Fruit fly (Drosophila melanogaster) Kc167 (cell line): Measurements from ENCODE around the gene RpL4.

Source experiments
- Myc ChIP-seq: fragments of >200 bp; optimal IDR thresholded peaks from 2 replicates; lab custom pipeline; 2017; ENCODE audit warnings: missing external identifiers
- Sin3A ChIP-seq: fragments of >200 bp; optimal IDR thresholded peaks from 2 replicates; lab custom pipeline; 2018; ENCODE audit warnings: missing external identifiers
- h ChIP-seq: fragments of >200 bp; optimal IDR thresholded peaks from 3 replicates; lab custom pipeline; 2018; ENCODE audit warnings: missing external identifiers
- insv ChIP-seq: fragments of >200 bp; optimal IDR thresholded peaks from 3 replicates; lab custom pipeline; 2018; ENCODE audit warnings: missing external identifiers
- psq ChIP-seq: fragments of >200 bp; optimal IDR thresholded peaks from 2 replicates; lab custom pipeline; 2017; ENCODE audit warnings: missing external identifiers
- ttk ChIP-seq: sonication (Bioruptor generic); optimal IDR thresholded peaks from 2 replicates; lab custom pipeline; 2017; ENCODE audit warnings: missing external identifiers

RpL4 gene

DNA sequence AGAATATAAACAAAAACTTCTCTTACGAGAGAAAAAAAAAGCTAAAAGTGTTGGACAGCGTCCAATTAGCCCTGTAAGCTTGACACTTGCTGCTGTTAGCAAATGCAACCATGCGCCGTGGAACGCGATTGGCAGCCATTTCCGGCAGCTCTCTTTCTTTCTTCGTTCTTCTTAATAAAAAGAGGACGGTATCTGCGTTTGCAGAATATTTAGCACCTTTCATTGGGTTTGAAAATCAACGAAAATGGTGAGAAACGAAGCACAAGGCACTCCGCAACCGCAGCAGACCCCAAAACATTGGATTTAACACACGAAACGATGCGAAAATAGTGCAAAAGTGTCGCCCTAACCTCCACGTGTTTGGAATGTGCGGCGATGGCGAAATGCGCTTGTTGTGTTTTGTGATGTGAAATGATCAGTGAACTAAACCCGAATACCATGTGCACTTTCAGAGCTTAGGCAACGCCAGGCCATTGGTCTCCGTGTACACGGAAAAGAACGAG, at the start of gene RpL4:
RpL4 (plus strand) TSS at position 149 of the 503 bp plus-strand sequence.
- no peak for TF ChIP-seq insv
- no peak for TF ChIP-seq Sin3A (lab: Kevin White, UChicago)

DNA sequence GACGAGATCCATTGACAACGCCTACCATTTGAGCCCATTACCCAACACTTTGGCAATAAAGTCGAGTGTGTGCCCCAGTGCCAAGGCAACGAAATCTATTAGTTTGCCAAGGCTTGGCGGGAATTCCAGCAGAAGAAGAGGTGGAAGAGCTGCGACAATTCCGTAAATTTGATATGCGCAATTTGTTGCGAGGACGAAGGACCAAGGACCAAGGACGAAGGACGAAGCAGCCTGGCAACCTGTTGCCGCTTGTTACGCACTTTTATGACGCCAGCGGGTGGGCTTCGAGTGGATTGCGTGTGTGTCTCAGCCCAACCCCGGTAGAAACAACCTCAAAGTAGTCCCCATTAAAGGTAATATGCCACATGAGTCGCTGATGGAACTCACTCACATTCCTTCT, 34.5 kb upstream of the RpL4 start:
- no peak for TF ChIP-seq Sin3A (lab: Kevin White, UChicago)

DNA sequence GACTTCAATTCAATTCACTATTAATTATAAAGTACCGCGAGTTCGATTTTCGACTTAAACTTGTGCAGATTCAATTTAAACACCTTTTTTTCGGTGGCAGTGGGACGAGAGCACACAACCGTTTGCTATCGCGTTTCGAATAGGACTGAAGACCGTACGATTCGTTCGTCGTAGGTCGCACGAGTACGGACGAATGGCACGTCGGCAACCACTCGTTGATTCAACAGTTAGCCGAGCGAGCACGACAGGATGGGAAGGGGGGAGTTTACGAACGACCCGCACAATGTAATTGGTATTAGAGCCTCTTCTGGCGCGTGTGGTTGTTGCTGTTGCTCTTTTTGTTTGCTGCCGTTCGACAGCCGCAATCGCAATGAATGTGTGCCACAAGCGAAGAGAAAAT, 16.9 kb upstream of the RpL4 start, which contains the start of gene CG34353:
CG34353 (minus strand) TSS at position 149 of the 400 bp plus-strand sequence.
- no peak for TF ChIP-seq ttk (lab: Kevin White, UChicago)
- TF ChIP-seq Sin3A (lab: Kevin White, UChicago) = no peak
- TF ChIP-seq insv = no peak
- TF ChIP-seq h = no peak
- TF ChIP-seq Myc = no peak
- no peak for TF ChIP-seq psq

DNA sequence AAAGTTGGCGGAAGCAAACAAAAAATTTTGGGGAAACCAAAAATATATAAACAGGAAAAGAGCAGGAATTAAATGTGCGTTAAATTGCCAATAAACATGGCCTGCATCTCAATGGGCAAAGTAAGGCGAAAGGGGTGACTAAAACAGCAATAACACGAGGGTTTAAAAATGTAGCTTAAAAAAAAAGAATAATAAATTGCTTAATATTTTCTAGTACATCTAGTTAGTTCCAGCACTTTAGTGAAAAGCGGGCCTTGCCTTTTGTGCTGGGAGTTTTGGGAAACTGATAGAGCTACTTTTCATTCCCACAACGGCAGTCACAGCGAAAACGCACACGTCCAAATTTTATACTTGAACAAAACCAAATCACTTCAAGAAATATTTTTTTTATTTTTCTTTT, 10.5 kb upstream of the RpL4 start, which contains the start of gene mil:
mil (plus strand) TSS at position 301 of the 400 bp plus-strand sequence.
- TF ChIP-seq psq = no peak
- no peak for TF ChIP-seq h
- no peak for TF ChIP-seq Myc
- no peak for TF ChIP-seq Sin3A (lab: Kevin White, UChicago)
- no peak for TF ChIP-seq ttk (lab: Kevin White, UChicago)

DNA sequence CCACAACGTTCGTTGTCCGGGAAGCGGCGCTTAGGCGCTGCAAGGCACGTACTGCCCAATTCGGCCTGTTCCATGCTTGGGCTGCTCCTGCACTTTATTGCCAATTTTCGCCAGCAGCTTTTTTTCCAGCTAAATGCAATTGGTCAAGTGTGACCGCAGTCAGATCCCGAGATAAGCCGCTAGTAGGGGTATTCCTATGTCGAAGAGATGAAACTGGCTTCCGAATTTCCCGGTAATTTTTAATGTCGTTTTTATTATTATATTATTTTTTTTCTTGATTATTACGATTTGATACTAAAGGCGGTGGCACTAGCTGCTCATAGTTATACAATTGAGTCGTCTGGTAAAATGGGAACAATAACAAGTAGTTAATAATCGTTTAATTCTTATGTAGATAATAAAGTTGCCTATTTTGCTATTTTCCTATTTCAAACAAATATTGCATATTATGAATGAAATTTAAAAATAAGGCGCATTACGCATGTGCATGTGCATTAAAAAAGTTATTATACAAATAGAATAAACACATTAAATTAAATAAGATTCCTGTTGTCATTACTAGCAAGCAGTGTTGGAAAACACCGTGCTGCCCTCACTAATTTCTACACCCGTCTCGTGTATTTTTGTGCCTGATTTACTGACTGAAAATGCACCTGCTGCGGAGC, 6.1 kb upstream of the RpL4 start, which contains the start of the genes CG5003 and mRpS22:
CG5003 (minus strand) TSS at position 162 of the 665 bp plus-strand sequence.
mRpS22 (plus strand) TSS at position 554 of the 665 bp plus-strand sequence.
- TF ChIP-seq psq (no peak), Sin3A (lab: Kevin White, UChicago) (no peak), h (no peak), ttk (lab: Kevin White, UChicago) (no peak), Myc (no peak), insv (no peak)

DNA sequence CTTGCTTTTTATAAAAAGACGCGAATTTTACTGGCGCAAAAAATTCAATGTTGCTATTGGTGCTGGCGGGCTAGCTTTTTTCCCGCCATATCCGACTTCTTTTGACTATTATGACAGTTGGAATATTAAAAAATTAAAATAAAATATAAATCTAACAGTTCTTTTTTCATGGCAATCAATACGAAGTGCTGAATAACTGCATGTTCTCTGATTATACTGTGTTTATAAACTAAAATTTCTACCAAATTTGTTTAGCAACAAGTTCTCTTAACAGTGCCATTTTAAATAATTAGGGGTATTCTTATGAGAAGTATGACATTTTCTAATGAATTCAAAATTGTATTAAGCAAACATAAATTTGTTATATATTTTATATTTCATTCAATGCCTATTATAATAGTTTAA, 3.2 kb upstream of the RpL4 start, which contains the start of gene Boh1:
Boh1 (minus strand) TSS at position 76 of the 405 bp plus-strand sequence.
- no peak for TF ChIP-seq h
- TF ChIP-seq ttk (lab: Kevin White, UChicago) = no peak
- no peak for TF ChIP-seq psq
- TF ChIP-seq insv = no peak
- no peak for TF ChIP-seq Sin3A (lab: Kevin White, UChicago)
- no peak for TF ChIP-seq Myc

DNA sequence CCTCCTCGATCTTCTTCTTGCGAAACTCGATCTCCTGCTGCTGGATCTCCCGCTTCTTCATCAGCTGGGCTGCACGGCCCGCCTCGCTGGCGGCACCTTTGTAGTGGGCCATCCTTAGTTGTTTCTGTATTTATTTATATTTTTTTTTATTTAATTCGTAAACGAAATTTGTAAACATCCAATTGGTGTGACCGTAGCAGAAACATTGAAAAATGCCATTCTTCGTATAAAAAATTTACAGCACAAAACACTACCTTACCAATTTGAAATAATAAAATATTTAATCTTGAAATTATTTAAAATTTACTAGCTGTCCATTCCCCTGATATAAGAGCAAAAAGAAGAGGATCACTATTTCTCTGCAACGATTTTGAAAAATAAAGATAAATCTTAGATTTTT, 1.7 kb upstream of the RpL4 start, which contains the start of gene CG12259:
CG12259 (minus strand) TSS at position 207 of the 400 bp plus-strand sequence.
- TF ChIP-seq ttk (lab: Kevin White, UChicago) = no peak
- TF ChIP-seq h = no peak
- TF ChIP-seq Myc = no peak
- TF ChIP-seq insv = no peak
- no peak for TF ChIP-seq Sin3A (lab: Kevin White, UChicago)

DNA sequence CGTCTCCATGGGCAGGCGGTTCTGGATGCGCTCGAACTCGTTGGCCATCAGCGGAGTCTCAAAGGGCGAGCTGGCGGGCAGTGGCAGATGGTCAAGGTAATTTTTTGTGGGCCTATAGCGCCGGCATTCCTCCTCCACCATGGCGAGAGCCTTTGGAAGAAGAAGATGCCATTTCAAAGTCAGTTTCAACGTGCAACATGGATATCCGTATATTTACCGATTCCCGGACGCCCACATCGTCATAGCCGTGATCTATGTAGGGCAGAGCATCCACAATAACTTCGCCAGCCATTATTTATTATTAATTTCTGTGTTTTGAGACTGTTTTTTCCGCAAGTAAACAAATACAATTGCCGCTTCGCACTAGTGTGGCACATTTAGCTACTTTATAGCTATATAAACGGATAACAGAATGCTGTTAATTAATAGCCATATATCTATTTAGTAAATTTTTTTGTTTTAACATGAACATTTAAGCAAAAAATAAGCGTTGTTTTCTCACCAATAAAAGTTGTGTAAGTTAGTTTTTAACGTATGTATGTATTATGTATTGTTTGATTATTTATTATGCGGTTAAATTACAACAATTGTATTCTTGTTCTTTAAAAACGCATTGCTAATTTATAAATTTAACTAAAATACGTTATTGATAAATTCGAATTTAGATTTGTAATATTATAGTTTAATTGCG, 494 bp upstream of the RpL4 start, which contains the start of gene BCAS2:
BCAS2 (minus strand) TSS at position 375 of the 691 bp plus-strand sequence.
- TF ChIP-seq psq = no peak
- TF ChIP-seq ttk (lab: Kevin White, UChicago) = no peak
- TF ChIP-seq h = no peak
- no peak for TF ChIP-seq Sin3A (lab: Kevin White, UChicago)
- TF ChIP-seq insv = no peak
- TF ChIP-seq Myc = no peak

DNA sequence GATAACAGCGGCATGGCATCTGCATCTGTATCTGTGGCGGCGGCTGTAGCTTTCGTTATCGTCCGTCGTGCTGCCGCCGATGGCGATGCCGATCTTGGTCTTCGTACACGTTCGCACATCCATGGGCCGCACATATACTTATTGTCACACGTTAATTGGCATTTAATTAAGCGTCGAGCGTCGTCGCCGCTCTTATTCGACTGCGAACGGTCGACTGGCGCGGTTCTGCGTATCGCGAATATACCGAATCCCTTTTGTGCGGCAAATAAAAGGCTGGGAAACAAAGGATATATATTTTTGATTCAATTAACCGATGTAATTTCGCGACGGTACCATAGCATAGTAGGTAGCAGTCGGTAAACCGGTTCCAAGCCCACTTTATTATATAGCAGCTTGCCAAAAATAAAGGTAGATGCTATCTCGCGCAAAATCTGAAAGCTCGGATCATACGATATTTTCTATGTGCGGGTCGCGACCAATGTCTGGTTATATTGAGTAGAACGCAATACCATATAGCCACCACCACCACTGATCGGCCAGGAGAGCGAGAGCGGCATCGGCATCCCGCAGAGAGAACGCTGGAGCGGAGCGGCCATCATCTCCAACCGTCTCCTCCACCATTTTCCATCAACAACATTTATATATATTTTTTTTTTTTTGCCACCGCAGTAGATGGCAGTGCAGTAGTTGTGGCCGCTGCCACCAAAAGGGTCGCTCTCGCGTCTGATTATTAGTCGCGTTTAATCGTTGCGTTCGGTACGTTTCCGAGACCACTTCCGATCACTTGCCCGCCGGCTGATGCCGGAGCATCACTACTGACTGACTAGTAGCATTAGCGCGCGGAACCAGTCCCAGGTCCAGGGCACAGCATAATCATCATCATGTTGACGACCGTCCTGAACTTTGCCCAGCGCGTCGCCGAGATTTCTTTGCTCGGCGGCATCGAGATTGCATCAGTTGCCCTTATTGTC, 2.7 kb downstream of the RpL4 start, which contains the start of gene mino:
mino (plus strand) TSS at position 192 of the 971 bp plus-strand sequence.
- no peak for TF ChIP-seq ttk (lab: Kevin White, UChicago)
- TF ChIP-seq Sin3A (lab: Kevin White, UChicago) = no peak
- TF ChIP-seq h = no peak
- TF ChIP-seq psq = no peak
- no peak for TF ChIP-seq Myc
- TF ChIP-seq insv = no peak

DNA sequence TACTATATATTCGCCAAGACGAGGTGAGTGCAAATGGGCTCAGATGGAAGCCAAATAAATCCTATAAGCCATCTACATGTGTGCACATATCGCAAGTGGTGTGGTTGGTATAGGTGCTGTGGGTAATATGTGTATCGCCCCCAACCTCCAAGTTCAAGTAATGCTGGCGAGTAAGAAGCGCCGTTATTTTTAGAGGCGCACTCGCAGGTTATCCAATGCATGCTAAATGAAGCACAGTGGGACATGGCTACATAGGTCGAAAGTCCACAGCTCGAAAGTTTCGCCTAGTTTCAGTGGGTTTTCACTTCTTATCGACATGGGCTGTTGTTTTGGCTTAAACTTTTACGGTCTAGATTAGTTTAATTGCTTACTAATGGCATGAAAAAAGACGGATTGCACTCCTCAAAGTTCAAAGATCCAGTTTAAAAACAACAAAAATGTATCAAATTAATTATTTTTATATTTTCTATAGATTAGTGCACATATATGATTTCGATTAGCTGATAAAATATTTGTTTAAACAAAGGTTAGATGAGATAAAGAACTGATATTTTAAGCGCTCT, 3.4 kb downstream of the RpL4 start:
- TF ChIP-seq psq (no peak), Sin3A (lab: Kevin White, UChicago) (no peak), Myc (no peak), ttk (lab: Kevin White, UChicago) (no peak), insv (no peak)

DNA sequence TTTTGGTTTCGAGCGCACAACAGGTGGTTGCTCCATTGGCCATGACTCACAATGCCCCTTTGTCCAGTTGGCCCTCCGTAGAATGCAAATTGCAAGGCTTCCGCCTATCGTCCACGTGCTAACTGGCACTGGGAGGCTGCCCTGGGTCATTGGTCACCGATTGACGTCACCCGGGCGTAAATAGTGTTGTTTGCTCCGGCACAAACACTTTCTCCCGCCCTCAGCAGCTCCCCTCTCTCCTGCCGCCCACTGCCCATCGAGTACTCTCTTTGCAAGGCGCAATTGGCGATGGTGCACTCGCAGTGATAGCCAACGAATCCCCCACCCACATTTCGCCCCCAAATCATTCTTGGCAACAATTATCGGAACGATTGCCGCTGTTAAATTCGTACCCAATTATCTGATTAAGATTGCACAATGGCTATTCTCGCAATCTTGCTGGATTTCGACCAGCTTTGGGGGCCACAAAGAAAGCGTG, 4.2 kb downstream of the RpL4 start:
- TF ChIP-seq insv = no peak
- no peak for TF ChIP-seq ttk (lab: Kevin White, UChicago)
- no peak for TF ChIP-seq Myc
- TF ChIP-seq h = no peak
- TF ChIP-seq Sin3A (lab: Kevin White, UChicago) = no peak
- TF ChIP-seq psq = no peak

DNA sequence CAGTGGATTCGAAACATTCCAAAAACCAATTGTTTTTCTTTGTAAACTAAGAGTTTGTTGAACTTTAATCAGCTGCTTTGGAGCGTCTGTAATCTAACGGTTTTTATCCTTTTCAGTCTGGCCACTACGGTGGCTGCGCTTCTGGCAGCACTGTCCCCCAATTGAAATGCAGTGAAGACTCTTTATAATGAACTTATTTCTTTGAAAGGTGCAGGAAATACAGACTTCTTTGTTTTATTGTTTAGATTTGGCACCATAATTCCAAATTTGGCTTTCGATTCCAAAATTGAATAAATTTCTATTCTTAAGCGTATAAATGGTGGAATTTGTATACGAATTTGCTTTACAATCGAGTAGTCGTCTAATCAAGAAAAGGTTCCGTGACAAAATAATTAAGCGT, 5.5 kb downstream of the RpL4 start, which contains the start of gene nenya:
nenya (minus strand) TSS at position 35 of the 400 bp plus-strand sequence.
- TF ChIP-seq Sin3A (lab: Kevin White, UChicago) = no peak
- no peak for TF ChIP-seq psq
- no peak for TF ChIP-seq insv
- no peak for TF ChIP-seq h
- TF ChIP-seq Myc = no peak
- TF ChIP-seq ttk (lab: Kevin White, UChicago) = no peak
